Worm (Caenorhabditis elegans) whole organism, midembryonic: ENCODE measurements around the gene T07C12.10.

ENCODE experiments used
- T22C8.4 ChIP-seq: fragments of 200-800 bp; sonication (Bioruptor generic); IDR thresholded peaks from 2 replicates; pipeline ENCODE4 v1.3.6; 2022; ENCODE audit warnings: missing genetic modification characterization, missing compliant biosample characterization
- cog-1 ChIP-seq: sonication (generic microtip); optimal IDR thresholded peaks from 2 replicates; lab custom pipeline; 2016; ENCODE audit warnings: missing genetic modification characterization, missing compliant biosample characterization
- flt-1 ChIP-seq: fragments of 200-800 bp; sonication (Bioruptor generic); IDR thresholded peaks from 2 replicates; pipeline ENCODE4 v1.3.6; 2022; ENCODE audit warnings: missing genetic modification characterization, missing compliant biosample characterization
- klf-2 ChIP-seq: fragments of 200-800 bp; sonication (Bioruptor generic); conservative IDR thresholded peaks from 2 replicates; pipeline ENCODE4 v1.3.6; 2022; ENCODE audit warnings: missing genetic modification reagents, missing genetic modification characterization, missing compliant biosample characterization
- med-1 ChIP-seq: sonication (generic microtip); optimal IDR thresholded peaks from 2 replicates; lab custom pipeline; 2017; ENCODE audit warnings: missing genetic modification characterization, mild to moderate bottlenecking, missing compliant biosample characterization, antibody characterized with exemption, missing genetic modification reagents; ENCODE audit not compliant: insufficient read depth
- ref-1 ChIP-seq: fragments of 200-800 bp; sonication (Bioruptor generic); conservative IDR thresholded peaks from 2 replicates; pipeline ENCODE4 v1.3.6; 2022; ENCODE audit warnings: missing genetic modification reagents, missing genetic modification characterization, missing compliant biosample characterization
- tab-1 ChIP-seq: fragments of 200-800 bp; sonication (Bioruptor generic); IDR thresholded peaks from 2 replicates; pipeline ENCODE4 v1.3.6; 2022; ENCODE audit warnings: missing genetic modification characterization, missing compliant biosample characterization
- ztf-23 ChIP-seq: fragments of 200-800 bp; sonication (Bioruptor generic); IDR thresholded peaks from 2 replicates; pipeline ENCODE4 v1.3.6; 2022; ENCODE audit warnings: missing genetic modification reagents, missing genetic modification characterization, missing compliant biosample characterization
- ztf-29 ChIP-seq: fragments of 200-800 bp; sonication (Bioruptor generic); IDR thresholded peaks from 2 replicates; pipeline ENCODE4 v1.3.6; 2022; ENCODE audit warnings: missing genetic modification reagents, missing genetic modification characterization, missing compliant biosample characterization

The T07C12.10 gene

DNA sequence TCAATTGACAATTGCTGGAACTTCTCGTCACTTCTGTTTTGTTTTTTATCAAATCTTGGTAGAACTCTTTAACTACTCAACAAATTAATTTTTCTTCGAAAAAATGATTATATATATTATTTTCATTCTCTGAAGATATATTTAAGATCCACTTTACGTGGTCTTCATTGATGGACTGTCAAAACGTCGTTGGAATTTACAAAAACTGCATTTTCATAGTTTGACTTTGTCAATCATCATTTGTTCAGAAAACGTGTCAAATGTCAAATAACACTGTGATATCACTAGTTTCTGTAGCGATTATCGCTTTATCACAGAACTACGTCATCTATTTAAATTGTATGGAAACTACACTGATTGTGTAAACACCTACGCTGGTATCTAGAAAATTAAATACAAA, 35.9 kb downstream of the T07C12.10 start:
- TF ChIP-seq klf-2 (GFP tag; lab: Robert Waterston, UW), result no peak
- no peak for TF ChIP-seq T22C8.4 (GFP tag; lab: Robert Waterston, UW)
- no peak for TF ChIP-seq ztf-29 (GFP tag; lab: Robert Waterston, UW)
- no peak for TF ChIP-seq tab-1 (GFP tag; lab: Robert Waterston, UW)
- TF ChIP-seq med-1 (GFP tag; lab: Kevin White, UChicago), result no peak
- TF ChIP-seq flt-1 (GFP tag; lab: Robert Waterston, UW), result no peak
- no peak for TF ChIP-seq cog-1
- TF ChIP-seq ztf-23 (GFP tag; lab: Robert Waterston, UW), result no peak
- no peak for TF ChIP-seq ref-1 (GFP tag; lab: Robert Waterston, UW)

DNA sequence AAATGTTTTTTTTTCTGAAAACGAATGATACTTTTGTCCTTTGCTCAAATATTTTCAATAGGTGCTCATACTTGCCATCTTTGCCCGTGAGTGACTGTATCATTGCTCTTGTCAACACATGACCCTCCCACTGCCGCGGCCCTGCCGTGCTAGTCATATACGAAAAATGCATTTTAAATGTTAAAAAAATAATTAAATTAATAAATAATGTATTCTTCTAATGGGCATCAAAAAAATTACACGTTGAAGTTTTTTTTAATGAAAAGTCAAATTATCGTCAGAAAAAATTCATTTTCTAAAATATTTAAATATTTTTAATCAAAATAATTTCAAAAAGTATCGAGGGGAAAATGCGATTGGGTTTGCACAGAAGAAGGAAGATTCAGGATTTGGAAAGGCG, 37.8 kb downstream of the T07C12.10 start, which contains the start of gene C50H2.7:
C50H2.7 (plus strand) TSS at position 301 of the 400 bp plus-strand sequence.
- TF ChIP-seq cog-1 (no peak), klf-2 (GFP tag; lab: Robert Waterston, UW) (no peak), tab-1 (GFP tag; lab: Robert Waterston, UW) (no peak), T22C8.4 (GFP tag; lab: Robert Waterston, UW) (no peak), ref-1 (GFP tag; lab: Robert Waterston, UW) (no peak), ztf-29 (GFP tag; lab: Robert Waterston, UW) (no peak), med-1 (GFP tag; lab: Kevin White, UChicago) (no peak), ztf-23 (GFP tag; lab: Robert Waterston, UW) (no peak), flt-1 (GFP tag; lab: Robert Waterston, UW) (no peak)

DNA sequence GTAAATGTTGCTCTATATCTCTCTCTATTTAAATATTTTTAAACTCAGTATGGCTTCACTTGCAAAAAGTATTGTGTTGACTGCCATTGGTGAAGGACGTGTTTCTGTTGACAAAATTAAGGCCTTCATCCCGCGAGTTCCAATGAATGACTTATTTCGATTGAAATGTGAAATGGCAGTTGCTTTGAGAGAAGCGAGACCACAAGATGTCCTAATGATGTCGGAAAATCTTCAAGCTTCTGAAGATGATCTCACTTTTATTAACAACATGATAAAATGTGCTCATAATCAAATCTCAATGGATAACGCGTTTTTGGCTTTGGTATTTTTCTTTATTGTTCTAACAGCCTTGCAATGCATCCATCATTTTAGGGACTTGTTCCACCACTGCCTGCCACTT, 39.0 kb downstream of the T07C12.10 start, which contains the start of gene ceh-75:
ceh-75 (plus strand) TSS at position 50 of the 400 bp plus-strand sequence.
- TF ChIP-seq tab-1 (GFP tag; lab: Robert Waterston, UW), result no peak

DNA sequence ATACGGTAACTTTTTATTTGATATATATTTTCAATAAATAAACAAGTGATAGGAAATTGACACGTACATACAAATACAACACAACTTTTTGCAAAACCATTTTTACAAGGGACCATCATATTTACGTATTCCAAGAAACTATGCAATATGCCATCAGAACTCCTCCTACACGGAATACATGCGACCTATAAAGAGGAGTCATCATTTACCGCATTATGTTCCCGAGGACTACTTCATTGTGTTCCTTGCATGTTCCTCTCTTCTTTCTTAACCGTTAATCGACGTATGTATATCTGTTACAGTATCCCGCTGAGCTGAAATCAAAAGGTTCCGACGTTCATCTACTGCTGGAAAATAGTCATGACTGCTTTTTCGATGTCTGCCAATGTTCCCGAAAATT, 41.9 kb downstream of the T07C12.10 start, which contains the start of gene C50H2.5:
C50H2.5 (plus strand) TSS at position 301 of the 400 bp plus-strand sequence.
- no peak for TF ChIP-seq ztf-29 (GFP tag; lab: Robert Waterston, UW)
- TF ChIP-seq tab-1 (GFP tag; lab: Robert Waterston, UW), result no peak
- no peak for TF ChIP-seq T22C8.4 (GFP tag; lab: Robert Waterston, UW)
- no peak for TF ChIP-seq flt-1 (GFP tag; lab: Robert Waterston, UW)
- no peak for TF ChIP-seq ref-1 (GFP tag; lab: Robert Waterston, UW)
- TF ChIP-seq klf-2 (GFP tag; lab: Robert Waterston, UW), result no peak
- no peak for TF ChIP-seq ztf-23 (GFP tag; lab: Robert Waterston, UW)
- no peak for TF ChIP-seq cog-1
- no peak for TF ChIP-seq med-1 (GFP tag; lab: Kevin White, UChicago)

DNA sequence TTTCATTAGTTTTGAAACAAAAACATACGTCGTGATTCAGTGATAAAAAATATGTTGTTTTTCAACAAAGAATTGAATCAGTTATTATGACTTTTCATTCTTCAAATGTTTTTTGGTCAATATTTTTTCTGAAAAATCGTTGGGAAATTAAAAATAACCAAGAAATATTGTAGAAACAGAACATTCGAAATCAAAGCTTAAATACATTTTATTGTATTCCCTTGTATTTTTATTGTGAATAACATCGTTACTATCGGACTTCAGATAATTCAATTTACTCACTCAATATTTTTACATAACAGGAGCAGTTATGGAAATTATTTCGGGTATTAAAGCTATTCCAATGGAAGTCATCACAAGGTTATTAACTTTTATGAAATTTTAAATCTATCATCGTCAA, 43.6 kb downstream of the T07C12.10 start, which contains the start of gene C50H2.4:
C50H2.4 (plus strand) TSS at position 301 of the 400 bp plus-strand sequence.
- TF ChIP-seq flt-1 (GFP tag; lab: Robert Waterston, UW) (no peak), T22C8.4 (GFP tag; lab: Robert Waterston, UW) (no peak), ztf-29 (GFP tag; lab: Robert Waterston, UW) (no peak), cog-1 (no peak), ztf-23 (GFP tag; lab: Robert Waterston, UW) (no peak), ref-1 (GFP tag; lab: Robert Waterston, UW) (no peak), med-1 (GFP tag; lab: Kevin White, UChicago) (no peak), klf-2 (GFP tag; lab: Robert Waterston, UW) (no peak), tab-1 (GFP tag; lab: Robert Waterston, UW) (no peak)

DNA sequence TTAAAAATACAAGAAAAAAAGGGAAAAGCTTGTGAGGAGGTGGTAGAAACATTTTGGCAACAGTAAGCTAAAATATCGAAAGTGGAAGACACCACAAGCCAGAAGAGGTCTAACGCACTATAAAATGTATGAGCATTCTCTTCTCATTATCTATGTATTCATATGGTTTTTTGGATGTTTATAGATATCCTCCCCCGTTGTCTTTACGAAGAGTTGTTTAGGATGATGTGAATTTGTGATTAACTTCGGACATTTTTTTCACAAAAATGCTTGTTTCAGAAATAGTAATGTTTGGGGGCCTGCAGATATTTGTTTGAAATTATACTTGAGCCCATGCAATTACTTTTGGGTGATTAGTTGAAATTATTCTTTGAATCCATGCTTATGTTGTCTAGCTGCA, 45.3 kb downstream of the T07C12.10 start, which contains the start of gene mec-9:
mec-9 (minus strand) TSS at position 101 of the 400 bp plus-strand sequence.
- TF ChIP-seq klf-2 (GFP tag; lab: Robert Waterston, UW) (no peak), ref-1 (GFP tag; lab: Robert Waterston, UW) (no peak), tab-1 (GFP tag; lab: Robert Waterston, UW) (no peak), T22C8.4 (GFP tag; lab: Robert Waterston, UW) (no peak), flt-1 (GFP tag; lab: Robert Waterston, UW) (no peak), cog-1 (no peak), med-1 (GFP tag; lab: Kevin White, UChicago) (no peak), ztf-23 (GFP tag; lab: Robert Waterston, UW) (no peak), ztf-29 (GFP tag; lab: Robert Waterston, UW) (no peak)

DNA sequence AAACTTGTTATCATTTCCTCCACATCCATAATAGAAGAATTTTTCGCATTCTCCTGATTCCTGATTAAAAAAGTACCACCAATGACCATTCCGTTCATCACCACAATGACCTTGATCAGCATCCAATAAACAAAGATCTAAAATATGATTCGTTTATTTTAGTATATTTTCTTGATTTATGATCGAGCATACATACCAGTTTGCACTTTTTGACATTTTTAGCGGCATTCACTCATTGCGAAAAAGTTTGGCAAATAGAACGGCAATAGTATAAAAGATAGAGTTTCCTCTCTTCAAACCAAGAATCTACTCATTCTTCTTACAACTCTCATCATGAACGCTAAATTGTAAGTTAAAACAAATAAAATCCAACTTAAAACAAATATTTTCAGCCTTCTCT, 46.4 kb downstream of the T07C12.10 start, which contains the start of gene fipr-10:
fipr-10 (plus strand) TSS at position 301 of the 400 bp plus-strand sequence.
- TF ChIP-seq T22C8.4 (GFP tag; lab: Robert Waterston, UW), result no peak
- TF ChIP-seq ref-1 (GFP tag; lab: Robert Waterston, UW), result no peak
- TF ChIP-seq ztf-29 (GFP tag; lab: Robert Waterston, UW), result no peak
- no peak for TF ChIP-seq tab-1 (GFP tag; lab: Robert Waterston, UW)
- TF ChIP-seq ztf-23 (GFP tag; lab: Robert Waterston, UW), result no peak

DNA sequence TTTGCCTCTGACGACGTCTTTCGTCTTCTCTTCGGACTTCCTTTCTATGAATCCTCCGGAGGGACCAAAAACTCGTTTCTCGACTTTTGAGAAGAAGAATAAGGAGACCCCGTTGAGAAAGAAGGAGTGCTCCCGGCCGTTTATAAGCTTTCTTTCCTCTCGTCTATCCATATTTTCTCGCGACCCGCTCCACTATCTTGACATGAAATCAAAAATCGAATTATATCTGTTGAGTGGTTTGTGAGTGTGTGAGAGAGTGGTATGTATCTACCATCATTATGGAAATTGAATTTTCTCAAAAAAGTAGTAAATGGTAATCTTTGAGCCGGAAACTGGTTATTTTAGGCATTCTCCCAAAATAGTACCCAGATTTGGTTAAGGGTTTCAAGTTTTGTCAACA, 49.1 kb downstream of the T07C12.10 start:
- TF ChIP-seq klf-2 (GFP tag; lab: Robert Waterston, UW) (no peak), flt-1 (GFP tag; lab: Robert Waterston, UW) (no peak), T22C8.4 (GFP tag; lab: Robert Waterston, UW) (no peak), ref-1 (GFP tag; lab: Robert Waterston, UW) (no peak), ztf-23 (GFP tag; lab: Robert Waterston, UW) (no peak), cog-1 (no peak), med-1 (GFP tag; lab: Kevin White, UChicago) (no peak), ztf-29 (GFP tag; lab: Robert Waterston, UW) (no peak), tab-1 (GFP tag; lab: Robert Waterston, UW) (no peak)
